Worm (Caenorhabditis elegans) whole organism, midembryonic: ENCODE measurements around the gene T28D6.3.
A peak's percentile ranks its signal among the peaks of the same experiment; 100 is the strongest.

Experiments used
- T22C8.4 ChIP-seq: fragments of 200-800 bp; sonication (Bioruptor generic); IDR thresholded peaks from 2 replicates; pipeline ENCODE4 v1.3.6; 2022; ENCODE audit warnings: missing genetic modification characterization, missing compliant biosample characterization
- cog-1 ChIP-seq: sonication (generic microtip); optimal IDR thresholded peaks from 2 replicates; lab custom pipeline; 2016; ENCODE audit warnings: missing genetic modification characterization, missing compliant biosample characterization
- flt-1 ChIP-seq: fragments of 200-800 bp; sonication (Bioruptor generic); IDR thresholded peaks from 2 replicates; pipeline ENCODE4 v1.3.6; 2022; ENCODE audit warnings: missing genetic modification characterization, missing compliant biosample characterization
- klf-2 ChIP-seq: fragments of 200-800 bp; sonication (Bioruptor generic); conservative IDR thresholded peaks from 2 replicates; pipeline ENCODE4 v1.3.6; 2022; ENCODE audit warnings: missing genetic modification reagents, missing genetic modification characterization, missing compliant biosample characterization
- med-1 ChIP-seq: sonication (generic microtip); optimal IDR thresholded peaks from 2 replicates; lab custom pipeline; 2017; ENCODE audit warnings: missing genetic modification characterization, mild to moderate bottlenecking, missing compliant biosample characterization, antibody characterized with exemption, missing genetic modification reagents; ENCODE audit not compliant: insufficient read depth
- ref-1 ChIP-seq: fragments of 200-800 bp; sonication (Bioruptor generic); conservative IDR thresholded peaks from 2 replicates; pipeline ENCODE4 v1.3.6; 2022; ENCODE audit warnings: missing genetic modification reagents, missing genetic modification characterization, missing compliant biosample characterization
- tab-1 ChIP-seq: fragments of 200-800 bp; sonication (Bioruptor generic); IDR thresholded peaks from 2 replicates; pipeline ENCODE4 v1.3.6; 2022; ENCODE audit warnings: missing genetic modification characterization, missing compliant biosample characterization
- ztf-23 ChIP-seq: fragments of 200-800 bp; sonication (Bioruptor generic); IDR thresholded peaks from 2 replicates; pipeline ENCODE4 v1.3.6; 2022; ENCODE audit warnings: missing genetic modification reagents, missing genetic modification characterization, missing compliant biosample characterization
- ztf-29 ChIP-seq: fragments of 200-800 bp; sonication (Bioruptor generic); IDR thresholded peaks from 2 replicates; pipeline ENCODE4 v1.3.6; 2022; ENCODE audit warnings: missing genetic modification reagents, missing genetic modification characterization, missing compliant biosample characterization

T28D6.3 gene

DNA sequence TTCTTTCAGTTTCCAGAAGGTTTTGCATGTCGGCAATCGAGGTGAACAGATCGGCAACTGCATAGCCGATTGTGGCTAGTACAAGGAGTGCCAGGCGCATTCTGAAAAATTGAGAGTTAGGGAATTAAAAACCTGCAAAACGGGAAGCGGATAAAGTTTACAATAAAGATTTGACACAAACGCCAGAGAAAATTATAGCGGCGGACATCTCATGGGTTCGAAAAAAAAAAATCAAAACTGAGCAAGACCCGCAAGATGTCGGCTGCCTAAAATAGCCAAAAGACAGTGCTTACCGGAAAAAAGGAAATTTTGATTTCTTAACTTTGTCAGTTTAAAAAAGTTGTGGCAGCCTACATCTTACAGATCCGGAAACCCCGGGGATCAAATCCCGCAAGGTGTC, 11.3 kb downstream of the T28D6.3 start, which contains the start of gene dpy-18:
dpy-18 (minus strand) TSS at position 101 of the 400 bp plus-strand sequence.
- TF ChIP-seq ref-1 (GFP tag; lab: Robert Waterston, UW): no peak
- TF ChIP-seq med-1 (GFP tag; lab: Kevin White, UChicago): no peak
- TF ChIP-seq flt-1 (GFP tag; lab: Robert Waterston, UW): no peak
- no peak for TF ChIP-seq klf-2 (GFP tag; lab: Robert Waterston, UW)
- no peak for TF ChIP-seq ztf-29 (GFP tag; lab: Robert Waterston, UW)

DNA sequence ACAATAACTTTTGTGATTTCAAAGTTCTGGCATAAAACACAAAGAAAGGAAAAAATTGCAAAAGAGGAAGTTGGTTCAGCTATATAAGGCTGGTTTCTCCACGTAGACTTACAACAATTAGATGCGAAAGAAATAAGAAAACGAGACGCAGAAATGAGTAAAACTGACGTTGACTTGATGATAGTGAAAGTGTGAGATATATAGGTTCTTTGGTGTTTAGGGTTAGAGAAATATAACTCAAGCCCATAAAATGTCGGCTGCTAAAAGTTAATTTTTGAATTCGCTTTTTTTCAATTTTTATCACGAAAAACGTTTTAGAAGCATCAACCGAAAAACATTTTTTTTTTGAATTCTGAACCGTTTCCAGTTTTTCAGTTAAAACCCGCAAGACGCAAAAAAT, 11.9 kb downstream of the T28D6.3 start:
- TF ChIP-seq ztf-29 (GFP tag; lab: Robert Waterston, UW) (no peak), ztf-23 (GFP tag; lab: Robert Waterston, UW) (no peak), T22C8.4 (GFP tag; lab: Robert Waterston, UW) (no peak), med-1 (GFP tag; lab: Kevin White, UChicago) (no peak), flt-1 (GFP tag; lab: Robert Waterston, UW) (no peak), tab-1 (no peak)

DNA sequence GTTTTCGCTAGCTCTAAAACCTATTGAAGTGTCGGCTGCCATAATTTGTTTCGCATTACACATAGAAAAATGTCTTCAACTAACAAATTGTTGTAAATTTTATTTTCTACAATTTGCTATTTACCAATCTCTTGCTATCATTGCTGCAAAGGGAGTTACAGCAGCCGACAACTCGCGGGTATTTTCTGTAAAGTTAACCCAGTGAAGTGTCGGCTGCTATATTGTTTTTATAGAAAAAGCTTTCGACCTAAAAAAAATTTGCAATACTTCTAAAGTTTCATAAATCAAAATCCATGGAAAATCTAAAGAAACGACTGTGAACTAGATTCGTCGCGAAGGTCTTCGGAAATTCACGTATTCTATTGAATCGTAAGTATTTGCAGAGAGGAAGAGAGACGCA, 12.3 kb downstream of the T28D6.3 start:
- TF ChIP-seq tab-1 (no peak), T22C8.4 (GFP tag; lab: Robert Waterston, UW) (no peak), klf-2 (GFP tag; lab: Robert Waterston, UW) (no peak), ztf-29 (GFP tag; lab: Robert Waterston, UW) (no peak), cog-1 (tag; lab: Kevin White, UChicago) (no peak), ztf-23 (GFP tag; lab: Robert Waterston, UW) (no peak), flt-1 (GFP tag; lab: Robert Waterston, UW) (no peak), ref-1 (GFP tag; lab: Robert Waterston, UW) (no peak), med-1 (GFP tag; lab: Kevin White, UChicago) (no peak)

DNA sequence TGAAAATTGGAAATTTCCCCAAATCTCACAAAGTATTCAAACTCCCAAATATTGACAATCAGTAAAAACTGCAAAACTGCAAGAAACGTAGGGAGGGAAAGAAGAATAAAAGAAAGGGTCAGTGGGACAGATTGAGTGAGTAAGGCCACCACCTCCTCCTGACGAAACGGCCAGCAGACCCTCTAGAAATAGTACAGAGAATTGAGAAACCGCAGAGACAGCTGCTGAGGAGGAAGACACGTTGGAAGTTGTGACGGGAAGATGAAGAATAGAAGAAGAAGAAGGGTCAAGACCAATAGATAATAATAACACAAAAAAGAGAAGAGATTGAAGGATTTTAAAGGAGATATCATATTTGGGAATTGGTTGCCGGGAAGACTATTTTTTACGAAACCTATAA, 14.0 kb downstream of the T28D6.3 start:
- TF ChIP-seq T22C8.4 (GFP tag; lab: Robert Waterston, UW) (no peak), ztf-29 (GFP tag; lab: Robert Waterston, UW) (no peak), ztf-23 (GFP tag; lab: Robert Waterston, UW) (no peak), cog-1 (tag; lab: Kevin White, UChicago) (no peak), ref-1 (GFP tag; lab: Robert Waterston, UW) (no peak), flt-1 (GFP tag; lab: Robert Waterston, UW) (no peak), med-1 (GFP tag; lab: Kevin White, UChicago) (no peak), klf-2 (GFP tag; lab: Robert Waterston, UW) (no peak), tab-1 (no peak)

DNA sequence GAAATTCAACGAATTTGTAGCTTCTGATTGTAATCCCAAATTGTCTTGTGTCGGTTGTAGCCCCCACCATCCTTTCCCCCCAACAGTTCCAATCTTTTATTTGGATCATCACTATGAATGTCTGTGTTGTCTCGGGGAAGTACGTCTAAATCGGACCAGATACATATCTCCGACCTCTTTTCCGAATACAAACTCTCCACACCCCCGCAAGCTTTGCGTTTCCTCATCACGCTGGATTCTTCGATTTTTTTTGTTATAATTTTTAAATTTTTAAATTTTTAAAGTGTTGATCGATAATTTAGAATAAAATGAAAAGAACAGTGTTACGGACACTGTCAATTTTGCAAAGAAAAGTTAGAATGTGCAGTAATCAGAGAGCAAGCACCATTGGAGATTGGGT, 15.4 kb downstream of the T28D6.3 start, which contains the start of gene subs-4:
subs-4 (plus strand) TSS at position 301 of the 400 bp plus-strand sequence.
- no peak for TF ChIP-seq ztf-23 (GFP tag; lab: Robert Waterston, UW)
- TF ChIP-seq T22C8.4 (GFP tag; lab: Robert Waterston, UW): no peak
- no peak for TF ChIP-seq ref-1 (GFP tag; lab: Robert Waterston, UW)
- no peak for TF ChIP-seq flt-1 (GFP tag; lab: Robert Waterston, UW)
- no peak for TF ChIP-seq med-1 (GFP tag; lab: Kevin White, UChicago)
- no peak for TF ChIP-seq ztf-29 (GFP tag; lab: Robert Waterston, UW)
- TF ChIP-seq tab-1: no peak
- TF ChIP-seq klf-2 (GFP tag; lab: Robert Waterston, UW): no peak
- TF ChIP-seq cog-1 (tag; lab: Kevin White, UChicago): no peak

DNA sequence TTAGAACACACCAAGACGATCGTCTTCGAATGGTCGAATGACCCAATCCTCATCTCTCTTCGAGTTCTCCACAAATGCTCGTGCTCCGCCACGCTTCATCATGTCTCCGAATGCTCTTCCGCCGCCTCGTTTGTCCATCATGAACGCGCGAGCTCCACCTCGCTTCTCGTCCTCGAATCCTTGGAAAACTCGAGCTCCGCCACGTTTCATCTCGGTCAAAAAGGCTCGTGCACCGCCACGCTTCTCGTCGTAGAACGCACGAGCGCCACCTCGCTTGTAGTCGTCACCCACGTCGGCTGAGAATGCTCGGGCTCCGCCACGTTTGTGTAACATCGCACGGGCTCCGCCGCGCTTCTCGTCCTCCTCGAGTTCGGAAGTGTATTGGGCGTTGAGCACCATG, 22.8 kb downstream of the T28D6.3 start:
- TF ChIP-seq T22C8.4 (GFP tag; lab: Robert Waterston, UW) (no peak), flt-1 (GFP tag; lab: Robert Waterston, UW) (no peak), med-1 (GFP tag; lab: Kevin White, UChicago) (no peak), ref-1 (GFP tag; lab: Robert Waterston, UW) (no peak), tab-1 (no peak), klf-2 (GFP tag; lab: Robert Waterston, UW) (no peak), ztf-23 (GFP tag; lab: Robert Waterston, UW) (no peak), ztf-29 (GFP tag; lab: Robert Waterston, UW) (no peak), cog-1 (tag; lab: Kevin White, UChicago) (no peak)

DNA sequence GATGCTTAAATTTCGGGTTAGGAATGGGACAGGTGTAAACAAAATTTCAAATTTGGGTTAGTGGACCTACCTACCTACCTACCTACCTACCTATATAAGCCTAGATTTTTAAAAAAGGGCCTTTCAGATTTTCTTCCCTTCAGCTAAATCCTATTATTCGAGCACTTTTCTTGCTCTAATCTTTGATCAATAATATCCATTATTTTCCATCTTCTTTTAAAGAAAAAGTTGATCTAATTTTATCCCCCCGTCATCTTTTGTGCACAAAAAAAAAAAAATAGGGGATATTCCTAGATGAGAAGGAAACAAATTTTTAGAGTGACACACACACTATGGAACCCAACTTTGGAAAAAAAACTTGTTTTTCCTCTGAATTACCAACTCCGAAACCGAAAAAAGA, 24.3 kb downstream of the T28D6.3 start:
- TF ChIP-seq ztf-29 (GFP tag; lab: Robert Waterston, UW): no peak
- no peak for TF ChIP-seq med-1 (GFP tag; lab: Kevin White, UChicago)

DNA sequence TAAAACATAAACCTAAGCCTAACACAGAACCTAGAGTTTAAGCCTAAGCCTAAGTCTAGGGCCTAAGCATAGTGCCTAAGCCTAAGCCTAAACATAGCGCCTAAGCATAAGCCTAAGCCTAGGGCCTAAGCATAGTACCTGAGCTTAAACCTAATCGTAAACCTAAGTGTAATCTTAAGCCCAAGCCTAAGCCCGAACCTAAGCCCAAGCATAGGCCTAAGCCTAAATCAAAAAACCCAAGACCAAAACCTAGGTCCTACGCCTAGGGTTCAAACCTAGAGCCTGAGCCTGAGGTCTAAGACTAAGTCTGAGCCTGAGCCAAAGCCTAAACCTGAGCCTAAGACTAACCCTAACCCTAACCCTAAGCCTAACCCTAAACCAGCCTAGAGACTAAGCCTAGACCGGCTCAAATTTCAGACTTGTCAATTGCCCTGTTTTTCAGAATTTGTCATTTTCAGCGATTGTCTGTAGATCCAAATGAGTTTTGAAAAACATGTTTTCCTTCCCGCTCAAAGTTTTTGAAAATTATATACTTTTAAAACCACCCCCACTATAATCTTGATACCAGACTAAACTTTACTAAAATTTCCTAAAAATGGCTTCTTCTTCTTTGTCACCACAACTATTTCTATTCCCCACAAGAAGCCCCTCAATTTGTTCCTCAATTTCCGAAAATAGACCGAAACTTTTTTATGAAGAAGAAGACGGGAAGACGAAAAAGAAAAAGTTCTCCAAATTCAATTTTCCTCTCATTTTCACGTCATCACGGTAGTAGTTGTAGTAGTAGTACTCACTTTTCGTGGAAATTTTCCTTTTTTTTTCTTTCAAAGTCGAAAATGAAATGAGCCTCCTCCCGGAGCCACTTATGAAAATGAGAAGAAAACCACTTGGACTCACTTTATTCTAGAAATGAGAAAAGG, 25.3 kb downstream of the T28D6.3 start:
- TF ChIP-seq cog-1 (tag; lab: Kevin White, UChicago) (no peak), flt-1 (GFP tag; lab: Robert Waterston, UW) (no peak), klf-2 (GFP tag; lab: Robert Waterston, UW) (no peak), tab-1 (no peak), T22C8.4 (GFP tag; lab: Robert Waterston, UW) (no peak), ztf-29 (GFP tag; lab: Robert Waterston, UW) (no peak), med-1 (GFP tag; lab: Kevin White, UChicago) (no peak), ztf-23 (GFP tag; lab: Robert Waterston, UW) (no peak), ref-1 (GFP tag; lab: Robert Waterston, UW) (no peak)

DNA sequence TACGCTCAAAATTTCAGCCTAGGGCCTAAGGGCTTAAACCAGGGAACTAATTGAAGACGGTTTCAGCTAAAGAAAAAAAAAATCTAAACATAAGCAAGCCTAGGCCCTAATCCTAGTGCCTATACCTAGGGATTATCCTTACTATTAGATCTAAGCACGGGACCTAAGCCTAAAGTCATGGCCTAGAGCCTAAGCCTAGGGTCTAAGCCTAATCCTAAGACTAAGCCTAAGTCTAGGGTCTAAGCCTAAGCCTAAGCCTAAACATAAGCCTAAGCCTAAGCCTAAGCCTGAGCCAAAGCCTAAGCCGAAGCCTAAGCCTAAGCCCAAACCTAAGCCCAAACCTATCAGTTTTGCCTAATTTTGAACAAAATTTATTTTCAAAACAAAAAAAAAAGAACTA, 26.2 kb downstream of the T28D6.3 start:
- no peak for TF ChIP-seq med-1 (GFP tag; lab: Kevin White, UChicago)
- TF ChIP-seq ztf-29 (GFP tag; lab: Robert Waterston, UW): peak; percentile 11; the same call in 1 of the 2 replicates
